Fruit fly (Drosophila melanogaster) whole organism, embryonic: ENCODE measurements around the gene CG34238.

Experiments used
- ATbp ChIP-seq: fragments of 200-800 bp; sonication (Bioruptor generic); optimal IDR thresholded peaks from 2 replicates; lab custom pipeline; 2017; ENCODE audit warnings: missing biosample characterization, mild to moderate bottlenecking, missing genetic modification characterization, missing genetic modification reagents
- B-H1 ChIP-seq: fragments of 200-800 bp; sonication (Bioruptor generic); IDR thresholded peaks from 3 replicates; pipeline ENCODE4 v1.3.6; 2022; ENCODE audit warnings: missing biosample characterization, missing genetic modification characterization
- Blimp-1 ChIP-seq: fragments of 200-800 bp; sonication (Bioruptor generic); optimal IDR thresholded peaks from 3 replicates; lab custom pipeline; 2018; ENCODE audit warnings: missing biosample characterization, missing genetic modification characterization, mild to moderate bottlenecking, moderate library complexity, missing genetic modification reagents
- CG11085 ChIP-seq: fragments of 200-800 bp; sonication (Bioruptor generic); IDR thresholded peaks from 2 replicates; pipeline ENCODE4 v1.3.6; 2022; ENCODE audit warnings: missing biosample characterization, missing genetic modification characterization
- CG12155 ChIP-seq: fragments of 200-800 bp; sonication (Bioruptor generic); optimal IDR thresholded peaks from 3 replicates; lab custom pipeline; 2016; ENCODE audit warnings: missing biosample characterization, missing genetic modification characterization
- CG12391 ChIP-seq: fragments of 200-800 bp; sonication (Bioruptor generic); optimal IDR thresholded peaks from 3 replicates; lab custom pipeline; 2018; ENCODE audit warnings: missing biosample characterization, mild to moderate bottlenecking, missing genetic modification characterization, moderate library complexity
- CG15073 ChIP-seq: fragments of 200-800 bp; sonication (Bioruptor generic); optimal IDR thresholded peaks from 2 replicates; lab custom pipeline; 2016; ENCODE audit warnings: missing biosample characterization, missing genetic modification characterization
- CG16779 ChIP-seq: fragments of 200-800 bp; sonication (Bioruptor generic); IDR thresholded peaks from 2 replicates; pipeline ENCODE4 v1.3.6; 2022; ENCODE audit warnings: missing biosample characterization, missing genetic modification characterization
- CG18262 ChIP-seq: fragments of 200-800 bp; optimal IDR thresholded peaks from 3 replicates; lab custom pipeline; 2019; ENCODE audit warnings: missing biosample characterization, mild to moderate bottlenecking, missing genetic modification characterization, moderate library complexity
- CG31441 ChIP-seq: fragments of 200-800 bp; sonication (Bioruptor generic); IDR thresholded peaks from 2 replicates; pipeline ENCODE4 v1.3.6; 2022; ENCODE audit warnings: missing biosample characterization, missing genetic modification characterization
- CG33557 ChIP-seq: fragments of 200-800 bp; sonication (Bioruptor generic); optimal IDR thresholded peaks from 2 replicates; lab custom pipeline; 2019; ENCODE audit warnings: missing biosample characterization, mild to moderate bottlenecking, missing genetic modification characterization, moderate library complexity
- CG3407 ChIP-seq: fragments of 200-800 bp; sonication (Bioruptor generic); optimal IDR thresholded peaks from 2 replicates; lab custom pipeline; 2018; ENCODE audit warnings: missing biosample characterization, mild to moderate bottlenecking, missing genetic modification characterization
- CG34422 ChIP-seq: fragments of 200-800 bp; sonication (Bioruptor generic); IDR thresholded peaks from 3 replicates; pipeline ENCODE4 v1.3.6; 2022; ENCODE audit warnings: missing biosample characterization, missing genetic modification characterization
- CG42726 ChIP-seq: fragments of 200-800 bp; sonication (Bioruptor generic); IDR thresholded peaks from 2 replicates; pipeline ENCODE4 v1.3.6; 2022; ENCODE audit warnings: missing biosample characterization, missing genetic modification characterization; ENCODE audit not compliant: partially characterized antibody
- CG4328 ChIP-seq: fragments of 200-800 bp; sonication (Bioruptor generic); optimal IDR thresholded peaks from 3 replicates; lab custom pipeline; 2017; ENCODE audit warnings: missing biosample characterization, missing genetic modification reagents, missing genetic modification characterization
- CG4617 ChIP-seq: fragments of 200-800 bp; sonication (Bioruptor generic); optimal IDR thresholded peaks from 3 replicates; lab custom pipeline; 2016; ENCODE audit warnings: missing biosample characterization, missing genetic modification characterization, borderline replicate concordance
- CG4854 ChIP-seq: fragments of 200-800 bp; sonication (Bioruptor generic); optimal IDR thresholded peaks from 2 replicates; lab custom pipeline; 2016; ENCODE audit warnings: missing biosample characterization, missing genetic modification characterization, inconsistent platforms
- CG6175 ChIP-seq: fragments of 200-800 bp; sonication (Bioruptor generic); IDR thresholded peaks from 3 replicates; pipeline ENCODE4 v1.3.6; 2022; ENCODE audit warnings: missing biosample characterization, missing genetic modification characterization
- CG8089 ChIP-seq: fragments of 200-800 bp; sonication (Bioruptor generic); optimal IDR thresholded peaks from 3 replicates; lab custom pipeline; 2016; ENCODE audit warnings: missing biosample characterization, missing genetic modification characterization
- CG8924 ChIP-seq: fragments of 200-800 bp; optimal IDR thresholded peaks from 3 replicates; lab custom pipeline; 2019; ENCODE audit warnings: missing biosample characterization, mild to moderate bottlenecking, missing genetic modification characterization, moderate library complexity
- CG9437 ChIP-seq: fragments of 200-800 bp; sonication (Bioruptor generic); optimal IDR thresholded peaks from 2 replicates; lab custom pipeline; 2018; ENCODE audit warnings: missing biosample characterization, mild to moderate bottlenecking, missing genetic modification characterization
- Doc3 ChIP-seq: fragments of 200-800 bp; sonication (Bioruptor generic); IDR thresholded peaks from 3 replicates; pipeline ENCODE4 v1.3.6; 2022; ENCODE audit warnings: missing biosample characterization, missing genetic modification characterization; ENCODE audit not compliant: partially characterized antibody
- Dref ChIP-seq: fragments of 200-800 bp; sonication (Bioruptor generic); IDR thresholded peaks from 2 replicates; pipeline ENCODE4 v1.3.6; 2022; ENCODE audit warnings: missing biosample characterization, missing genetic modification characterization
- Drgx ChIP-seq: fragments of 200-800 bp; sonication (Bioruptor generic); IDR thresholded peaks from 2 replicates; pipeline ENCODE4 v1.3.6; 2022; ENCODE audit warnings: missing biosample characterization, missing genetic modification characterization
- H2.0 ChIP-seq: fragments of 200-800 bp; sonication (Bioruptor generic); IDR thresholded peaks from 2 replicates; pipeline ENCODE4 v1.3.6; 2022; ENCODE audit warnings: missing biosample characterization, missing genetic modification characterization
- HHEX ChIP-seq: fragments of 200-800 bp; sonication (Bioruptor generic); optimal IDR thresholded peaks from 3 replicates; lab custom pipeline; 2017; ENCODE audit warnings: missing biosample characterization, mild to moderate bottlenecking, missing genetic modification characterization, missing genetic modification reagents
- HLH4C ChIP-seq: fragments of 200-800 bp; sonication (Bioruptor generic); IDR thresholded peaks from 3 replicates; pipeline ENCODE4 v1.3.6; 2022; ENCODE audit warnings: missing biosample characterization, missing genetic modification characterization; ENCODE audit not compliant: partially characterized antibody
- MTF-1 ChIP-seq: fragments of 200-800 bp; sonication (Bioruptor generic); optimal IDR thresholded peaks from 2 replicates; lab custom pipeline; 2018; ENCODE audit warnings: missing biosample characterization, mild to moderate bottlenecking, missing genetic modification characterization, borderline replicate concordance
- Mes4 ChIP-seq: fragments of 200-800 bp; sonication (Bioruptor generic); optimal IDR thresholded peaks from 2 replicates; lab custom pipeline; 2016; ENCODE audit warnings: missing biosample characterization, missing genetic modification characterization
- Spps ChIP-seq: fragments of 200-800 bp; sonication (Bioruptor generic); optimal IDR thresholded peaks from 2 replicates; lab custom pipeline; 2018; ENCODE audit warnings: missing biosample characterization, mild to moderate bottlenecking, missing genetic modification characterization
- YL-1 ChIP-seq: fragments of 200-800 bp; sonication (Bioruptor generic); optimal IDR thresholded peaks from 3 replicates; lab custom pipeline; 2017; ENCODE audit warnings: missing biosample characterization, mild to moderate bottlenecking, missing genetic modification characterization
- cas ChIP-seq: fragments of 200-800 bp; sonication (Bioruptor generic); IDR thresholded peaks from 2 replicates; pipeline ENCODE4 v1.3.6; 2022; ENCODE audit warnings: missing biosample characterization, missing genetic modification characterization
- crc ChIP-seq: fragments of 200-800 bp; sonication (Bioruptor generic); optimal IDR thresholded peaks from 2 replicates; lab custom pipeline; 2016; ENCODE audit warnings: missing biosample characterization, missing genetic modification characterization
- dan ChIP-seq: fragments of 200-800 bp; sonication (Bioruptor generic); IDR thresholded peaks from 2 replicates; pipeline ENCODE4 v1.3.6; 2022; ENCODE audit warnings: missing biosample characterization, missing genetic modification characterization
- danr ChIP-seq: fragments of 200-800 bp; sonication (Bioruptor generic); IDR thresholded peaks from 2 replicates; pipeline ENCODE4 v1.3.6; 2022; ENCODE audit warnings: missing biosample characterization, missing genetic modification characterization
- dmrt11E ChIP-seq: fragments of 200-800 bp; sonication (Bioruptor generic); optimal IDR thresholded peaks from 3 replicates; lab custom pipeline; 2018; ENCODE audit warnings: missing biosample characterization, mild to moderate bottlenecking, missing genetic modification characterization, moderate library complexity
- fu2 ChIP-seq: fragments of 200-800 bp; sonication (Bioruptor generic); optimal IDR thresholded peaks from 2 replicates; lab custom pipeline; 2016; ENCODE audit warnings: missing biosample characterization, missing genetic modification characterization
- gcm2 ChIP-seq: fragments of 200-800 bp; sonication (Bioruptor generic); optimal IDR thresholded peaks from 2 replicates; lab custom pipeline; 2016; ENCODE audit warnings: missing biosample characterization, missing genetic modification characterization
- gt ChIP-seq: fragments of 200-800 bp; sonication (Bioruptor generic); IDR thresholded peaks from 2 replicates; pipeline ENCODE4 v1.3.6; 2022; ENCODE audit warnings: missing biosample characterization, missing genetic modification characterization
- kah ChIP-seq: fragments of 200-800 bp; sonication (Bioruptor generic); optimal IDR thresholded peaks from 2 replicates; lab custom pipeline; 2018; ENCODE audit warnings: missing biosample characterization, mild to moderate bottlenecking, missing genetic modification characterization
- lov ChIP-seq, 2 experiments: fragments of 200-800 bp in 1 of 2; fragments of >200 bp in 1 of 2; sonication (Bioruptor generic) in 1 of 2; IDR thresholded peaks in 1 of 2; optimal IDR thresholded peaks in 1 of 2; 2 replicates in 1 of 2; 3 replicates in 1 of 2; pipeline versions ENCODE4 v1.3.6 to Lab custom; 2017 to 2022; ENCODE audit warnings: missing biosample characterization in 1 of 2, missing genetic modification characterization in 1 of 2
- pb ChIP-seq: fragments of 200-800 bp; sonication (Bioruptor generic); optimal IDR thresholded peaks from 3 replicates; lab custom pipeline; 2016; ENCODE audit warnings: missing biosample characterization, missing genetic modification characterization
- repo ChIP-seq: fragments of 200-800 bp; sonication (Bioruptor generic); optimal IDR thresholded peaks from 2 replicates; lab custom pipeline; 2016; ENCODE audit warnings: missing biosample characterization, missing genetic modification characterization
- sens-2 ChIP-seq: fragments of 200-800 bp; sonication (Bioruptor generic); IDR thresholded peaks from 2 replicates; pipeline ENCODE4 v1.3.6; 2022; ENCODE audit warnings: missing biosample characterization, missing genetic modification characterization
- ssp ChIP-seq: fragments of 200-800 bp; sonication (Bioruptor generic); IDR thresholded peaks from 2 replicates; pipeline ENCODE4 v1.3.6; 2022; ENCODE audit warnings: missing biosample characterization, missing genetic modification characterization
- tap ChIP-seq: fragments of 200-800 bp; optimal IDR thresholded peaks from 3 replicates; lab custom pipeline; 2019; ENCODE audit warnings: missing biosample characterization, mild to moderate bottlenecking, missing genetic modification characterization, moderate library complexity
- vvl ChIP-seq: fragments of 200-800 bp; sonication (Bioruptor generic); IDR thresholded peaks from 2 replicates; pipeline ENCODE4 v1.3.6; 2022; ENCODE audit warnings: missing biosample characterization, missing genetic modification characterization
- wor ChIP-seq: fragments of 200-800 bp; sonication (Bioruptor generic); IDR thresholded peaks from 2 replicates; pipeline ENCODE4 v1.3.6; 2022; ENCODE audit warnings: missing biosample characterization, missing genetic modification characterization

Gene CG34238

DNA sequence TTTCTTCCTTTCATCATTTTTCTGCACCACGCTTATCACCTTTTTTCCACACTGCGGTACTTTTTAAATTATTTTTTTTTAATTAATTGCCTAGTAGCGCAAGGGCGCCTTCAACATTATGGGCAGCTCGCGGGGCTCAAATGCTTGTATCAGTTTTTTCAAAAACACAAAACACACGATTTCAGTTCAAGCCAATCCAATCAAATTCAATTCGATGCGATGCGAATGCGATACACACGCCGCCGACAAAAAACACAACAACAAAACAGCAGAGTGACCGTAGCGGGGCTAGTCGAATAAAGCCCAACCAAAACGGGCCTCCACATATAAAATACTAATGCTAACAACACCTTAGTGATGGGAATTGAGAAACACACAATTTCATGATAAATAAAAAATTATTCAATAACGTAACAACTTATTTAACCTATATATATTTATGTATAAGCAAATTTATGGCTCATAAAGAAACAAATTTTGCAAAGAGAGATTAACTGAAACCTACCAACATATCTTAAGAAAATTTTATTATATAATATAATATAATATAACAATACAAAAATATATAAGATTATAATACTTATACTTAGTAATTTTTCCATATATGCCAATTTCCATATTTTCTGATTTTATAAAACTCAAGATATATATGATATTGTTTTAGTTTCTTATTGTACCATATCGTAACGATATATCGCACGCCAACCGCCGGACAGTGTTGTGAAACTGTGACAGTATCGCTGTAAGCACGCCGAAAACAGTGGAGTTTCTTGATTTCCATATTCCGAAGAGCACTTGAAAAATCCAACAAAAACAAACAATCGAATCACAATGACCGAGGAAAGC is 34.7 kb downstream of the CG34238 start, which contains the start of the genes CG32066 and CG8003 (continued):
- TF ChIP-seq dmrt11E (tag; lab: Kevin White, UChicago), result peak; percentile 48
- peak; percentile 12 for TF ChIP-seq YL-1 (GFP tag; lab: Kevin White, UChicago)
- TF ChIP-seq dan (GFP tag; lab: Robert Waterston, UW), result no peak
- TF ChIP-seq fu2, result no peak
- no peak for TF ChIP-seq ATbp (GFP tag; lab: Kevin White, UChicago)
- TF ChIP-seq CG4854 (GFP tag; lab: Kevin White, UChicago), result no peak
- no peak for TF ChIP-seq Dref
- TF ChIP-seq lov (optimal IDR thresholded peaks at IDR 0.05; lab: Kevin White, UChicago), result no peak
- no peak for TF ChIP-seq lov (GFP tag; IDR thresholded peaks at IDR 0.05; lab: Robert Waterston, UW)
- TF ChIP-seq CG18262 (tag; lab: Kevin White, UChicago), result peak; percentile 55
- TF ChIP-seq B-H1 (GFP tag; lab: Robert Waterston, UW), result no peak; the same call in 2 of the 3 replicates
- peak; percentile 77 for TF ChIP-seq CG12391
- TF ChIP-seq CG12155, result no peak
- TF ChIP-seq Spps (tag; lab: Kevin White, UChicago), result no peak
- TF ChIP-seq crc, result no peak
- TF ChIP-seq CG42726 (GFP tag; lab: Robert Waterston, UW), result peak; percentile 81
- no peak for TF ChIP-seq CG3407 (GFP tag; lab: Kevin White, UChicago)
- no peak for TF ChIP-seq CG4328 (GFP tag; lab: Kevin White, UChicago)
- TF ChIP-seq gt (GFP tag; lab: Robert Waterston, UW), result no peak
- TF ChIP-seq CG33557 (GFP tag; lab: Kevin White, UChicago), result peak; percentile 19
- TF ChIP-seq CG15073, result no peak
- TF ChIP-seq CG6175 (GFP tag; lab: Robert Waterston, UW), result no peak
- no peak for TF ChIP-seq danr
- peak; percentile 56 for TF ChIP-seq CG8924 (tag; lab: Kevin White, UChicago)
- peak; percentile 67; the same call in 2 of the 3 replicates for TF ChIP-seq HLH4C (GFP tag; lab: Robert Waterston, UW)
- no peak for TF ChIP-seq repo (GFP tag; lab: Kevin White, UChicago)
- no peak for TF ChIP-seq Drgx (GFP tag; lab: Robert Waterston, UW)
- 0 out of 2 replicates have a peak, but pooled peaks have one; percentile 16 for TF ChIP-seq cas
- peak; percentile 49 for TF ChIP-seq kah (GFP tag; lab: Kevin White, UChicago)
- no peak for TF ChIP-seq sens-2 (GFP tag; lab: Robert Waterston, UW)
- no peak for TF ChIP-seq CG16779 (GFP tag; lab: Robert Waterston, UW)
- TF ChIP-seq pb (GFP tag; lab: Kevin White, UChicago), result no peak
- no peak for TF ChIP-seq Blimp-1 (GFP tag; lab: Kevin White, UChicago)
- peak; percentile 27; the same call in 1 of the 2 replicates for TF ChIP-seq CG31441 (GFP tag; lab: Robert Waterston, UW)
- peak; percentile 68 for TF ChIP-seq CG9437 (GFP tag; lab: Kevin White, UChicago)
- TF ChIP-seq MTF-1 (GFP tag; lab: Kevin White, UChicago), result peak; percentile 65
- peak; percentile 83; the same call in 2 of the 3 replicates for TF ChIP-seq Doc3 (GFP tag; lab: Robert Waterston, UW)
- no peak for TF ChIP-seq wor
- TF ChIP-seq CG11085 (GFP tag; lab: Robert Waterston, UW), result 0 out of 2 replicates have a peak, but pooled peaks have one; percentile 41
- TF ChIP-seq CG8089 (GFP tag; lab: Kevin White, UChicago), result no peak
- TF ChIP-seq vvl, result peak; percentile 32
- TF ChIP-seq HHEX (GFP tag; lab: Kevin White, UChicago), result peak; percentile 30
- no peak for TF ChIP-seq gcm2 (GFP tag; lab: Kevin White, UChicago)
- no peak for TF ChIP-seq Mes4 (GFP tag; lab: Kevin White, UChicago)
- TF ChIP-seq tap, result no peak
- no peak; the same call in 1 of the 2 replicates for TF ChIP-seq H2.0 (GFP tag; lab: Robert Waterston, UW)
- peak; percentile 10 for TF ChIP-seq CG4617 (GFP tag; lab: Kevin White, UChicago)
- no peak for TF ChIP-seq ssp (GFP tag; lab: Robert Waterston, UW)
- TF ChIP-seq CG34422 (GFP tag; lab: Robert Waterston, UW), result peak; percentile 78
